Worm (Caenorhabditis elegans) whole organism, midembryonic: Measurements from ENCODE around the gene F42G2.7.

Source experiments
- T22C8.4 ChIP-seq: fragments of 200-800 bp; sonication (Bioruptor generic); IDR thresholded peaks from 2 replicates; pipeline ENCODE4 v1.3.6; 2022; ENCODE audit warnings: missing genetic modification characterization, missing compliant biosample characterization
- cog-1 ChIP-seq: sonication (generic microtip); optimal IDR thresholded peaks from 2 replicates; lab custom pipeline; 2016; ENCODE audit warnings: missing genetic modification characterization, missing compliant biosample characterization
- flt-1 ChIP-seq: fragments of 200-800 bp; sonication (Bioruptor generic); IDR thresholded peaks from 2 replicates; pipeline ENCODE4 v1.3.6; 2022; ENCODE audit warnings: missing genetic modification characterization, missing compliant biosample characterization
- klf-2 ChIP-seq: fragments of 200-800 bp; sonication (Bioruptor generic); conservative IDR thresholded peaks from 2 replicates; pipeline ENCODE4 v1.3.6; 2022; ENCODE audit warnings: missing genetic modification reagents, missing genetic modification characterization, missing compliant biosample characterization
- ref-1 ChIP-seq: fragments of 200-800 bp; sonication (Bioruptor generic); conservative IDR thresholded peaks from 2 replicates; pipeline ENCODE4 v1.3.6; 2022; ENCODE audit warnings: missing genetic modification reagents, missing genetic modification characterization, missing compliant biosample characterization
- tab-1 ChIP-seq: fragments of 200-800 bp; sonication (Bioruptor generic); IDR thresholded peaks from 2 replicates; pipeline ENCODE4 v1.3.6; 2022; ENCODE audit warnings: missing genetic modification characterization, missing compliant biosample characterization
- ztf-23 ChIP-seq: fragments of 200-800 bp; sonication (Bioruptor generic); IDR thresholded peaks from 2 replicates; pipeline ENCODE4 v1.3.6; 2022; ENCODE audit warnings: missing genetic modification reagents, missing genetic modification characterization, missing compliant biosample characterization
- ztf-29 ChIP-seq: fragments of 200-800 bp; sonication (Bioruptor generic); IDR thresholded peaks from 2 replicates; pipeline ENCODE4 v1.3.6; 2022; ENCODE audit warnings: missing genetic modification reagents, missing genetic modification characterization, missing compliant biosample characterization

- TF ChIP-seq flt-1 (no peak), T22C8.4 (GFP tag; lab: Robert Waterston, UW) (no peak), ztf-29 (no peak), tab-1 (no peak), ref-1 (GFP tag; lab: Robert Waterston, UW) (no peak), cog-1 (tag; lab: Kevin White, UChicago) (no peak), klf-2 (GFP tag; lab: Robert Waterston, UW) (no peak), ztf-23 (no peak)
Measured at ce11 chrII:2403984-2404383, 14.0 kb upstream of the F42G2.7 start, which contains the start of gene F16G10.1.
